Worm (Caenorhabditis elegans): ENCODE measurements around the gene ZK632.2.
A peak's percentile ranks its signal among the peaks of the same experiment; 100 is the strongest.

Gene ZK632.2

DNA sequence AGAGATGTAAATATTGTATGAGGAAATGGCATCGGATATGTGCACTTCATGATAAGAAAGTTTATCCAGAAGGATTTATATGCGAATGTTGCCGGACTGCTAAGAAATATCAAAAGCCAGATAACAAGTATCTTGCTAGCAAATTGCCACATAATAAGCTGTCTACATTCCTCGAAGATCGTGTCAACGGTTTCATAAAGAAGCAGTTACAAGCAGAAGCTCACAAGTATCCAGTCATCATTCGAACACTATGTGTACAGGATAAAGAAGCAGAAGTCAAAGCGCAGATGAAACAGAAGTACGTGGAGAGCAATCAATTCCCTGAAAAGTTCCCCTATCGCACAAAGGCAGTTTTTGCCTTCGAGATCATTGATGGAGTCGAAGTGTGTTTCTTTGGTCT, 28.3 kb upstream of the ZK632.2 start:
- TF ChIP-seq tbx-2 (tag; optimal IDR thresholded peaks at IDR 0.05), result no peak
- TF ChIP-seq aly-2 (tag; optimal IDR thresholded peaks at IDR 0.05), result no peak
- no peak for TF ChIP-seq ama-1 (optimal IDR thresholded peaks at IDR 0.05)
- no peak for TF ChIP-seq elt-2 (tag; optimal IDR thresholded peaks at IDR 0.05)
- TF ChIP-seq fkh-10 (GFP tag; optimal IDR thresholded peaks at IDR 0.05), result no peak
- TF ChIP-seq hmg-11 (tag; optimal IDR thresholded peaks at IDR 0.05), result no peak
- no peak for TF ChIP-seq jun-1 (tag; optimal IDR thresholded peaks at IDR 0.05)
- no peak for TF ChIP-seq nhr-67 (tag; optimal IDR thresholded peaks at IDR 0.05)
- TF ChIP-seq nhr-28 (tag; optimal IDR thresholded peaks at IDR 0.05), result no peak
- TF ChIP-seq nhr-77 (tag; optimal IDR thresholded peaks at IDR 0.05), result no peak
- no peak for TF ChIP-seq elt-3 (tag; optimal IDR thresholded peaks at IDR 0.05)
- no peak for TF ChIP-seq ceh-82 (tag; optimal IDR thresholded peaks at IDR 0.05)
- no peak for TF ChIP-seq mdl-1 (tag; optimal IDR thresholded peaks at IDR 0.05)
- no peak for TF ChIP-seq ztf-11 (tag; optimal IDR thresholded peaks at IDR 0.05)
- no peak for TF ChIP-seq ZK546.5 (tag; optimal IDR thresholded peaks at IDR 0.05)
- no peak for TF ChIP-seq nhr-76 (tag; optimal IDR thresholded peaks at IDR 0.05)
- TF ChIP-seq snpc-4 (tag; optimal IDR thresholded peaks at IDR 0.05), result no peak
- TF ChIP-seq skn-1 (tag; optimal IDR thresholded peaks at IDR 0.05), result no peak
- TF ChIP-seq sea-2 (GFP tag; optimal IDR thresholded peaks at IDR 0.05), result no peak

DNA sequence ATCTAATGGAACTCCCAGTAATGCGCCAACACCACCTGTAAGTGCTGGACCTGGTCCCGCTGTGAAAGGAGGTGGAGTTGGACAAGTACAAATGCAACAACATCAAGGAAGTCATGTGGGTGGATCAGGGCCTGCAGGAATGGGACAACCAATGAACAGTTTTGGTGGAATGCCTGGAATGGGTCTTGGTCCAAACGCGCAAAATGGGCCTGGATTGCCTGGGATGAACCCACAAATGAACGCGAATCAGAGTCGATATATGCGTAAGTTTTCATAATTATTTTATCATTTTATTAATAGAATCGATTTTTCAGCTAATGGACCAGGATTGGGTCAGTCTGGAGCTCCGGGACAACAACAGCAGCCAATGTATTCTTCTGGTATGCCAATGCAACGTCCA, 26.5 kb upstream of the ZK632.2 start:
- no peak for TF ChIP-seq nhr-237 (tag; optimal IDR thresholded peaks at IDR 0.05)
- TF ChIP-seq ama-1 (optimal IDR thresholded peaks at IDR 0.05), result no peak
- TF ChIP-seq ceh-28 (tag; optimal IDR thresholded peaks at IDR 0.05), result no peak
- TF ChIP-seq skn-1 (tag; optimal IDR thresholded peaks at IDR 0.05), result no peak
- TF ChIP-seq nhr-12 (tag; optimal IDR thresholded peaks at IDR 0.05), result no peak
- TF ChIP-seq daf-12 (tag; optimal IDR thresholded peaks at IDR 0.05), result no peak
- TF ChIP-seq nhr-67 (tag; optimal IDR thresholded peaks at IDR 0.05), result no peak

DNA sequence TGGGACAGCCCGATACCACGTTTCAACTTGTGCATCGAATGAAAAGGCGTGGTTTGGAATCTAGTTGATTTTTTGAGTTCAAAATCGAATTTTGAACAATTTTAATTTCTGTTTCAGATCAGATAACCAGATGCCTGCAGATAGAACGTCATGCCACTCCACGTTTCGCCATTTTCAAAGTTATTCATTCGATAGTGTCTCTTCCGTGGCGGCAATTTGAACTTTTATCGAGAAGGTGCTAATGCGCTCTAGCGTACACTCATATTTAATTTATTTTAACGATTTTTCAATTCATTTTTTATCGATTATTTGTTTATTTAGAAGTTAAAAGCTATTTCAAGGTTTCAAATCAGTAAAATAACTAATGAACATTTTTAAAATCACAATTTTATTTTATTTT, 23.0 kb upstream of the ZK632.2 start:
- TF ChIP-seq lin-15B (tag; optimal IDR thresholded peaks at IDR 0.05) (peak; percentile 18), hmg-11 (tag; optimal IDR thresholded peaks at IDR 0.05) (no peak)

DNA sequence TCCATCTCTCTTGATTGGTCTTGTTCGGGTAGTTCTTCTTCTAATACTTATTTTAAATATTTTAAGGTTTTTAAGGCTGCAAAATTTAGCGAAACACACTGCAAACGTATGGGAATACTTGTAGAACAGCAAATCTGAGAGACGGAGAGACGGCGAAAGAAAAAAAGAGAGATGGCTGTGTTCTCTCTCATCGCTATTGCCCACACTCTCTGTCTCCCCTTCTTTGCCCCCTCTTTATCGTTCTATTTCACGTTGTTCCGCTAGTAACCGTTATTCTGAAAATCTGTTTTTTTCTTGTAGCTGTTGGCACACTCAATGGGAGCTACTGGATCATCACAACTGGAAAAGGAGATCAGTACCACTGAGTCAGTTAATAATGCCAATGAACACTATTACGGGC, 22.6 kb upstream of the ZK632.2 start, which contains the start of gene usp-46:
Gene usp-46, plus strand, starts transcription at position 301 of the 400 bp plus-strand sequence.
- TF ChIP-seq ZK546.5 (tag; optimal IDR thresholded peaks at IDR 0.05) (no peak), elt-2 (tag; optimal IDR thresholded peaks at IDR 0.05) (peak; percentile 20), nhr-237 (tag; optimal IDR thresholded peaks at IDR 0.05) (no peak), nfya-1 (tag; optimal IDR thresholded peaks at IDR 0.05; ENCODE audit: insufficient read depth) (peak; percentile 29), hmg-11 (tag; optimal IDR thresholded peaks at IDR 0.05) (peak; percentile 43), lin-39 (tag; optimal IDR thresholded peaks at IDR 0.05) (peak; percentile 10), ama-1 (optimal IDR thresholded peaks at IDR 0.05) (no peak)

DNA sequence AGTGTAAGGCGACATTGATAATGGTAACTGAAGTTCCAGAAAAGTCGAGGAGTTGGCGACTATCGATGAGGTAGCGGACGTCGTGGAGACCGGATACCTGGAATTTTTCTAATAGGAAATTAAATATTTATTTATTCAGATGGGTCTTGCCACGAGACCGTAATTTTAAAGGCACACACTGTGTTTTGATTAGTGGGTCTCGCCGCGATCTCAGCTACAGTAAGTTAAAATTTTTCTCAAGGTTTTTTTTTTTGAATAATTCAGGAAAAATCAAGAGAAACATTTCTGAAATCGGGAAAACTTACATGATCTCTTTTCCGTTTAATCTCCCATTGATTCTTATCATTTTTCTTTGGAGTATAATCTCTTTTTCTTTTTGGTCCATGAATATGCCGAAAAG, 19.8 kb upstream of the ZK632.2 start:
- TF ChIP-seq nhr-77 (tag; optimal IDR thresholded peaks at IDR 0.05), result no peak
- TF ChIP-seq egl-27 (tag; optimal IDR thresholded peaks at IDR 0.05), result no peak
- TF ChIP-seq daf-12 (tag; optimal IDR thresholded peaks at IDR 0.05), result no peak
- no peak for TF ChIP-seq nhr-28 (tag; optimal IDR thresholded peaks at IDR 0.05)
- TF ChIP-seq tbx-2 (tag; optimal IDR thresholded peaks at IDR 0.05), result no peak
- TF ChIP-seq nhr-12 (tag; optimal IDR thresholded peaks at IDR 0.05), result no peak
- no peak for TF ChIP-seq ztf-11 (tag; optimal IDR thresholded peaks at IDR 0.05)
- no peak for TF ChIP-seq fkh-10 (GFP tag; optimal IDR thresholded peaks at IDR 0.05)
- no peak for TF ChIP-seq ceh-82 (tag; optimal IDR thresholded peaks at IDR 0.05)
- TF ChIP-seq fos-1 (tag; optimal IDR thresholded peaks at IDR 0.05), result no peak

DNA sequence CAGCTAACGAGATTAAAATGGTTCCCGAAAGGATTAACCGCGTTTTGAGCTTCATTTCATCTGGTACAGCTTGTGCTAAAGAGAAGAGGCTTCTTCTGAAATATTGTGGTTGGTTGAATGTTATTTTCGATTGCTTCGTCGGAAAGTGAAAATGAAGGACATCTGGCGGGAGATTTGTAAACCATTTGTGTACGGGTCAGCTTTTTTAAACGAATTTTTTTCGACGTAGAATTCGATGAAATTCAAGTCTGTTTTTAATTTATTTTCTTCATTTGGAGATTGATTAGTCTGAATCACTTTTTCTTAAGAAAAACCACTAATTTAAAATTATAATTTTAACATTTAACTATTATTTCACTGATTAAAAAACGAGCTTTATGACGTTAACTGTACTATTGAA, 18.7 kb upstream of the ZK632.2 start, which contains the start of gene sqv-3:
Gene sqv-3, minus strand, starts transcription at position 101 of the 400 bp plus-strand sequence.
- TF ChIP-seq nhr-77 (tag; optimal IDR thresholded peaks at IDR 0.05) (no peak), nhr-76 (tag; optimal IDR thresholded peaks at IDR 0.05) (no peak), nhr-237 (tag; optimal IDR thresholded peaks at IDR 0.05) (no peak), ceh-28 (tag; optimal IDR thresholded peaks at IDR 0.05) (no peak), lin-15B (tag; optimal IDR thresholded peaks at IDR 0.05) (no peak), elt-2 (tag; optimal IDR thresholded peaks at IDR 0.05) (no peak), ZK546.5 (tag; optimal IDR thresholded peaks at IDR 0.05) (no peak), tbx-2 (tag; optimal IDR thresholded peaks at IDR 0.05) (no peak), aly-2 (tag; optimal IDR thresholded peaks at IDR 0.05) (no peak), egl-27 (tag; optimal IDR thresholded peaks at IDR 0.05) (no peak), fkh-10 (GFP tag; optimal IDR thresholded peaks at IDR 0.05) (no peak), sea-2 (GFP tag; optimal IDR thresholded peaks at IDR 0.05) (no peak), R02D3.7 (tag; optimal IDR thresholded peaks at IDR 0.05) (no peak), nhr-28 (tag; optimal IDR thresholded peaks at IDR 0.05) (no peak), pqm-1 (tag; optimal IDR thresholded peaks at IDR 0.05) (no peak), daf-12 (tag; optimal IDR thresholded peaks at IDR 0.05) (no peak), egl-5 (tag; optimal IDR thresholded peaks at IDR 0.05) (no peak), nhr-67 (tag; optimal IDR thresholded peaks at IDR 0.05) (no peak)
